Worm (Caenorhabditis elegans) whole organism, midembryonic: ENCODE measurements around the gene Y75B8A.19.

ENCODE experiments used
- klf-2 ChIP-seq: fragments of 200-800 bp; sonication (Bioruptor generic); conservative IDR thresholded peaks from 2 replicates; pipeline ENCODE4 v1.3.6; 2022; ENCODE audit warnings: missing genetic modification reagents, missing genetic modification characterization, missing compliant biosample characterization
- med-1 ChIP-seq: sonication (generic microtip); optimal IDR thresholded peaks from 2 replicates; lab custom pipeline; 2017; ENCODE audit warnings: missing genetic modification characterization, mild to moderate bottlenecking, missing compliant biosample characterization, antibody characterized with exemption, missing genetic modification reagents; ENCODE audit not compliant: insufficient read depth
- ref-1 ChIP-seq: fragments of 200-800 bp; sonication (Bioruptor generic); conservative IDR thresholded peaks from 2 replicates; pipeline ENCODE4 v1.3.6; 2022; ENCODE audit warnings: missing genetic modification reagents, missing genetic modification characterization, missing compliant biosample characterization
- tab-1 ChIP-seq: fragments of 200-800 bp; sonication (Bioruptor generic); IDR thresholded peaks from 2 replicates; pipeline ENCODE4 v1.3.6; 2022; ENCODE audit warnings: missing genetic modification characterization, missing compliant biosample characterization
- ztf-23 ChIP-seq: fragments of 200-800 bp; sonication (Bioruptor generic); IDR thresholded peaks from 2 replicates; pipeline ENCODE4 v1.3.6; 2022; ENCODE audit warnings: missing genetic modification reagents, missing genetic modification characterization, missing compliant biosample characterization

DNA sequence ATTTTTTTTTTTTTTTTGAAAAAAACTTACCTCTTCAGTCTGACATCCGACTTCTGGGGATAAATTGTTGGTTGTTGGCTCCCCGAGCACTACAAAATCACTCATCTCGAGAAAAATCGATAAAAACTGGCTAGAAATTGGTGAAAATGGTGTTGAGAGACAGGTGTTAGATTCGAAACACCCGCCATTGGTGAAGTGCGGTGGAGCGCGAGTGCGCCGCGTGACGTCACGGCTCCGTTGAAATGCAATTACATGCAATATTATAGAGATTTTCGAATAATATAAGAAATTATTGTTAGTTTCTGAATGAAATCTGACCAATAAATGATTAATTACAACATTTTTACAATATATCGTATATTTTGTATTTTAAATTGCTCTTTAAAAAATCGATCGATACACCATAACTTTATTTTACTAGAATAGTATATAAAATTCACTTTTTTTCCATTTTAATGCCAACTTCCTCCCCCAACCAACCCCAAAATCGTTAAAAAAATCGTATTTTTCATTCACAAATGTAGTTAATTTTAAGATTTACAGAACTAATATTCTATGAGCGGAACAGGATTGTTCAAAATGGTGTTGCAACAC is at the start of gene Y75B8A.19, which contains the start of gene Y75B8A.18:
- TF ChIP-seq tab-1 (GFP tag; lab: Robert Waterston, UW) (no peak), ref-1 (GFP tag; lab: Robert Waterston, UW) (no peak), klf-2 (GFP tag; lab: Robert Waterston, UW) (no peak), ztf-23 (no peak), med-1 (GFP tag; lab: Kevin White, UChicago) (no peak)
